Fruit fly (Drosophila melanogaster) whole organism, prepupa: Measurements from ENCODE around the gene CG15034.

Experiments
- Blimp-1 ChIP-seq: fragments of 200-800 bp; sonication (Bioruptor generic); optimal IDR thresholded peaks from 3 replicates; lab custom pipeline; 2017; ENCODE audit warnings: missing biosample characterization, missing genetic modification characterization, mild to moderate bottlenecking, moderate library complexity, missing genetic modification reagents
- CG10631 ChIP-seq: fragments of 200-800 bp; sonication (Bioruptor generic); optimal IDR thresholded peaks from 2 replicates; lab custom pipeline; 2016; ENCODE audit warnings: missing biosample characterization, missing genetic modification characterization
- CG10669 ChIP-seq: fragments of 200-800 bp; sonication (Bioruptor generic); optimal IDR thresholded peaks from 3 replicates; lab custom pipeline; 2018; ENCODE audit warnings: missing biosample characterization, mild to moderate bottlenecking, missing genetic modification characterization, moderate library complexity
- CG11294 ChIP-seq: fragments of 200-800 bp; sonication (Bioruptor generic); IDR thresholded peaks from 2 replicates; pipeline ENCODE4 v1.3.6; 2022; ENCODE audit warnings: missing biosample characterization, missing genetic modification characterization
- CG11762 ChIP-seq: fragments of 200-800 bp; sonication (Bioruptor generic); optimal IDR thresholded peaks from 3 replicates; lab custom pipeline; 2016; ENCODE audit warnings: missing biosample characterization, missing genetic modification characterization; ENCODE audit not compliant: insufficient read depth
- CG11902 ChIP-seq: fragments of 200-800 bp; sonication (Bioruptor generic); optimal IDR thresholded peaks from 3 replicates; lab custom pipeline; 2016; ENCODE audit warnings: missing biosample characterization, missing genetic modification characterization
- CG15336 ChIP-seq: fragments of 200-800 bp; sonication (Bioruptor generic); IDR thresholded peaks from 2 replicates; pipeline ENCODE4 v1.3.6; 2022; ENCODE audit warnings: missing biosample characterization, missing genetic modification characterization
- CG1621 ChIP-seq: fragments of 200-800 bp; sonication (Bioruptor generic); optimal IDR thresholded peaks from 3 replicates; lab custom pipeline; 2018; ENCODE audit warnings: missing biosample characterization, mild to moderate bottlenecking, missing genetic modification characterization
- CG16779 ChIP-seq: fragments of 200-800 bp; sonication (Bioruptor generic); optimal IDR thresholded peaks from 3 replicates; lab custom pipeline; 2017; ENCODE audit warnings: missing biosample characterization, mild to moderate bottlenecking, missing genetic modification characterization
- CG3032 ChIP-seq: fragments of 200-800 bp; optimal IDR thresholded peaks from 2 replicates; lab custom pipeline; 2019; ENCODE audit warnings: missing biosample characterization, mild to moderate bottlenecking, missing genetic modification characterization, moderate library complexity
- CG31627 ChIP-seq: fragments of 200-800 bp; sonication (Bioruptor generic); optimal IDR thresholded peaks from 3 replicates; lab custom pipeline; 2016; ENCODE audit warnings: missing biosample characterization, missing genetic modification characterization
- CG32006 ChIP-seq: fragments of 200-800 bp; sonication (Bioruptor generic); optimal IDR thresholded peaks from 3 replicates; lab custom pipeline; 2017; ENCODE audit warnings: missing biosample characterization, mild to moderate bottlenecking, missing genetic modification characterization
- CG3919 ChIP-seq: fragments of 200-800 bp; sonication (Bioruptor generic); optimal IDR thresholded peaks from 3 replicates; lab custom pipeline; 2016; ENCODE audit warnings: missing biosample characterization, missing genetic modification characterization
- CG4318 ChIP-seq: fragments of 200-800 bp; sonication (Bioruptor generic); optimal IDR thresholded peaks from 3 replicates; lab custom pipeline; 2017; ENCODE audit warnings: missing biosample characterization, mild to moderate bottlenecking, missing genetic modification characterization
- CG6163 ChIP-seq: fragments of 200-800 bp; sonication (Bioruptor generic); IDR thresholded peaks from 3 replicates; pipeline ENCODE4 v1.3.6; 2022; ENCODE audit warnings: missing biosample characterization, missing genetic modification characterization
- CG6276 ChIP-seq: fragments of 200-800 bp; sonication (Bioruptor generic); optimal IDR thresholded peaks from 2 replicates; lab custom pipeline; 2017; ENCODE audit warnings: missing biosample characterization, mild to moderate bottlenecking, missing genetic modification characterization
- CG6792 ChIP-seq: fragments of 200-800 bp; sonication (Bioruptor generic); optimal IDR thresholded peaks from 3 replicates; lab custom pipeline; 2016; ENCODE audit warnings: missing biosample characterization, missing genetic modification characterization
- CG6808 ChIP-seq: fragments of 200-800 bp; sonication (Bioruptor generic); optimal IDR thresholded peaks from 3 replicates; lab custom pipeline; 2017; ENCODE audit warnings: missing biosample characterization, missing genetic modification characterization, mild to moderate bottlenecking, moderate library complexity, missing genetic modification reagents
- CG6854 ChIP-seq: fragments of 200-800 bp; sonication (Bioruptor generic); optimal IDR thresholded peaks from 2 replicates; lab custom pipeline; 2017; ENCODE audit warnings: missing biosample characterization, mild to moderate bottlenecking, missing genetic modification characterization
- CG7368 ChIP-seq: fragments of 200-800 bp; sonication (Bioruptor generic); optimal IDR thresholded peaks from 3 replicates; lab custom pipeline; 2016; ENCODE audit warnings: missing biosample characterization, missing genetic modification characterization
- CG8319 ChIP-seq: fragments of 200-800 bp; sonication (Bioruptor generic); optimal IDR thresholded peaks from 3 replicates; lab custom pipeline; 2016; ENCODE audit warnings: missing biosample characterization, missing genetic modification characterization
- CG8632 ChIP-seq: fragments of 200-800 bp; sonication (Bioruptor generic); optimal IDR thresholded peaks from 3 replicates; lab custom pipeline; 2016; ENCODE audit warnings: missing biosample characterization, missing genetic modification characterization
- CG9139 ChIP-seq: fragments of 200-800 bp; sonication (Bioruptor generic); optimal IDR thresholded peaks from 3 replicates; lab custom pipeline; 2017; ENCODE audit warnings: missing biosample characterization, mild to moderate bottlenecking, missing genetic modification characterization
- Eip78C ChIP-seq: fragments of 200-800 bp; sonication (Bioruptor generic); peaks from one replicate; lab custom pipeline; 2016; ENCODE audit warnings: missing biosample characterization, missing genetic modification characterization
- Eip93F ChIP-seq: fragments of 200-800 bp; sonication (Bioruptor generic); optimal IDR thresholded peaks from 2 replicates; lab custom pipeline; 2016; ENCODE audit warnings: missing biosample characterization, mild to moderate bottlenecking, missing genetic modification characterization
- Ets96B ChIP-seq: fragments of 200-800 bp; optimal IDR thresholded peaks from 2 replicates; lab custom pipeline; 2019; ENCODE audit warnings: missing biosample characterization, mild to moderate bottlenecking, missing genetic modification characterization, moderate library complexity
- Gug ChIP-seq: fragments of 200-800 bp; sonication (Bioruptor generic); IDR thresholded peaks from 2 replicates; pipeline ENCODE4 v1.3.6; 2022; ENCODE audit warnings: missing biosample characterization, missing genetic modification characterization
- Hr39 ChIP-seq: fragments of 200-800 bp; sonication (Bioruptor generic); optimal IDR thresholded peaks from 2 replicates; lab custom pipeline; 2016; ENCODE audit warnings: missing biosample characterization, missing genetic modification characterization
- Hr4 ChIP-seq: fragments of 200-800 bp; sonication (Bioruptor generic); optimal IDR thresholded peaks from 3 replicates; lab custom pipeline; 2016; ENCODE audit warnings: missing biosample characterization, missing genetic modification characterization
- Lpt ChIP-seq: fragments of 200-800 bp; sonication (Bioruptor generic); optimal IDR thresholded peaks from 3 replicates; lab custom pipeline; 2016; ENCODE audit warnings: missing biosample characterization, missing genetic modification characterization
- Met ChIP-seq: fragments of 200-800 bp; sonication (Bioruptor generic); optimal IDR thresholded peaks from 3 replicates; lab custom pipeline; 2016; ENCODE audit warnings: missing biosample characterization, missing genetic modification characterization
- OdsH ChIP-seq: fragments of 200-800 bp; sonication (Bioruptor generic); optimal IDR thresholded peaks from 3 replicates; lab custom pipeline; 2016; ENCODE audit warnings: missing biosample characterization, missing genetic modification characterization
- Sox102F ChIP-seq: fragments of 200-800 bp; sonication (Bioruptor generic); optimal IDR thresholded peaks from 2 replicates; lab custom pipeline; 2016; ENCODE audit warnings: missing biosample characterization, mild to moderate bottlenecking, missing genetic modification characterization
- Sox14 ChIP-seq: fragments of 200-800 bp; sonication (Bioruptor generic); optimal IDR thresholded peaks from 3 replicates; lab custom pipeline; 2016; ENCODE audit warnings: missing biosample characterization, missing genetic modification characterization
- achi ChIP-seq: fragments of 200-800 bp; sonication (Bioruptor generic); optimal IDR thresholded peaks from 3 replicates; lab custom pipeline; 2016; ENCODE audit warnings: missing biosample characterization, missing genetic modification characterization
- acj6 ChIP-seq: fragments of 200-800 bp; sonication (Bioruptor generic); optimal IDR thresholded peaks from 3 replicates; lab custom pipeline; 2016; ENCODE audit warnings: missing biosample characterization, missing genetic modification characterization
- dac ChIP-seq: fragments of 200-800 bp; sonication (Bioruptor generic); optimal IDR thresholded peaks from 2 replicates; lab custom pipeline; 2017; ENCODE audit warnings: missing biosample characterization, mild to moderate bottlenecking, missing genetic modification characterization
- fd59A ChIP-seq: fragments of 200-800 bp; sonication (Bioruptor generic); optimal IDR thresholded peaks from 2 replicates; lab custom pipeline; 2017; ENCODE audit warnings: missing biosample characterization, mild to moderate bottlenecking, missing genetic modification characterization, missing genetic modification reagents
- fd85E ChIP-seq: fragments of 200-800 bp; sonication (Bioruptor generic); optimal IDR thresholded peaks from 3 replicates; lab custom pipeline; 2016; ENCODE audit warnings: missing biosample characterization, missing genetic modification characterization
- fkh ChIP-seq: fragments of 200-800 bp; sonication (Bioruptor generic); optimal IDR thresholded peaks from 3 replicates; lab custom pipeline; 2017; ENCODE audit warnings: missing biosample characterization, mild to moderate bottlenecking, missing genetic modification characterization, moderate library complexity
- lz ChIP-seq: fragments of 200-800 bp; sonication (Bioruptor generic); optimal IDR thresholded peaks from 3 replicates; lab custom pipeline; 2016; ENCODE audit warnings: missing biosample characterization, missing genetic modification characterization
- pdm3 ChIP-seq: fragments of 200-800 bp; sonication (Bioruptor generic); optimal IDR thresholded peaks from 3 replicates; lab custom pipeline; 2016; ENCODE audit warnings: missing biosample characterization, missing genetic modification characterization
- salr ChIP-seq, 2 experiments: fragments of 200-800 bp; sonication (Bioruptor generic); optimal IDR thresholded peaks; 3 replicates each; lab custom pipeline; 2016 to 2018; ENCODE audit warnings: missing biosample characterization in 2 of 2, missing genetic modification characterization in 2 of 2, mild to moderate bottlenecking in 1 of 2
- ss ChIP-seq, 2 experiments: fragments of 200-800 bp; sonication (Bioruptor generic); optimal IDR thresholded peaks; 2 replicates in 1 of 2; 3 replicates in 1 of 2; lab custom pipeline; 2017 to 2018; ENCODE audit warnings: mild to moderate bottlenecking in 2 of 2, missing biosample characterization in 2 of 2, missing genetic modification characterization in 2 of 2, moderate library complexity in 1 of 2
- topi ChIP-seq: fragments of 200-800 bp; sonication (Bioruptor generic); optimal IDR thresholded peaks from 3 replicates; lab custom pipeline; 2016; ENCODE audit warnings: missing biosample characterization, missing genetic modification characterization

Gene CG15034

DNA sequence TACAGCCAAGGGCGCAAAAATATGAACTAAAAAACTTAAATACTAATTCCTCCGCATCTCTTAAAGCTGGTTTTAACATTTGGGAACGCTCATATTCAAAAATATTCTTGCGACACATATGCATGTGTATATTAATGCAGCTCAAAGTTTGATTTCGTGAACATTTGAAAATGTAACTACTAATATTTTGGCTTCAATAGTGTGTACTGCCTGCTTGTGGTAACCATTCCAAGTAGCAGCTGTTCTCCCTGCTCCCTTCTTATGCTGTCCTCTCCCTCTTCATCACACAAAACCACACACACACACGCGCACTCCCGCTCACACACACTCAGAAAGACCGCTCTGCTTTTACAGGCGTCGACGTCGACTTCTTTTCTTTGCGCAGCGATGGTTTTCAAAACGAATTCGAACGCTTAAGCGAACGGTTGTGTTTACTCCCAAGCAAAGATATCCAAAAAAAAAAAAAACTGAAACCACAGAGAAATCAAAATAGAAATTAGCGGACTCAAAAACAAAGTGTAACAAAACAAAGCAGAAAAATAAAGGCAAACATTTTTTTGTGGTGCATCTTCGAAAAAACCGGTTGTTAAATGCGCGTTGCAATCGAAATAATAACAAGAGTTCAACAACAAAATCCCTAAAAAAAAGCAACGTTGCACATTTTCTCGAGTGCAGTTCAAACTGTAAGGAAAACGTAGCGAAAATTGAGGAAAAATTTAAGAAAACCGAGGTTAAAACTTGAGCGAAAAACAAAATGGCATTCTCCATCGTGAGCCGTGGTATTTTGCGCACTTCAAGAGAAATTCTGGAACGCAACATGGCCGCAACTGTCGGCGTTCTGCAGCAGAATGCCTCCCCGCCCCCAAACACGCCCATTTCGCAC lies 10.1 kb downstream of the CG15034 start, which contains the start of gene CBP (continued):
- TF ChIP-seq CG11762 (GFP tag; lab: Kevin White, UChicago) = peak; percentile 94
- peak; percentile 94 for TF ChIP-seq CG6808 (GFP tag; lab: Kevin White, UChicago)
- TF ChIP-seq CG16779 (tag; lab: Kevin White, UChicago) = peak; percentile 95
- TF ChIP-seq Blimp-1 = peak; percentile 81
- TF ChIP-seq CG6163 = peak; percentile 97
- peak; percentile 95 for TF ChIP-seq CG7368
- TF ChIP-seq topi (GFP tag; lab: Kevin White, UChicago) = peak; percentile 95
- TF ChIP-seq Eip93F = peak; percentile 90
- TF ChIP-seq CG15336 (GFP tag; lab: Robert Waterston, UW) = peak; percentile 95
- TF ChIP-seq Sox102F (GFP tag; lab: Kevin White, UChicago) = peak; percentile 96
- TF ChIP-seq CG6854 = peak; percentile 95
- peak; percentile 92 for TF ChIP-seq Gug (GFP tag; lab: Robert Waterston, UW)
- peak; percentile 94 for TF ChIP-seq CG6276 (GFP tag; lab: Kevin White, UChicago)
- peak; percentile 89 for TF ChIP-seq CG4318 (GFP tag; lab: Kevin White, UChicago)
- TF ChIP-seq CG11294 (GFP tag; lab: Robert Waterston, UW) = peak; percentile 83
- TF ChIP-seq dac (GFP tag; lab: Kevin White, UChicago) = peak; percentile 91
- peak; percentile 96 for TF ChIP-seq CG3032 (tag; lab: Kevin White, UChicago)
- peak; percentile 92 for TF ChIP-seq CG11902 (GFP tag; lab: Kevin White, UChicago)
- peak; percentile 96 for TF ChIP-seq lz
- TF ChIP-seq CG1621 (tag; lab: Kevin White, UChicago) = peak; percentile 97
- peak; percentile 95 to 96 for TF ChIP-seq ss (GFP tag; optimal IDR thresholded peaks at IDR 0.05; lab: Kevin White, UChicago)

DNA sequence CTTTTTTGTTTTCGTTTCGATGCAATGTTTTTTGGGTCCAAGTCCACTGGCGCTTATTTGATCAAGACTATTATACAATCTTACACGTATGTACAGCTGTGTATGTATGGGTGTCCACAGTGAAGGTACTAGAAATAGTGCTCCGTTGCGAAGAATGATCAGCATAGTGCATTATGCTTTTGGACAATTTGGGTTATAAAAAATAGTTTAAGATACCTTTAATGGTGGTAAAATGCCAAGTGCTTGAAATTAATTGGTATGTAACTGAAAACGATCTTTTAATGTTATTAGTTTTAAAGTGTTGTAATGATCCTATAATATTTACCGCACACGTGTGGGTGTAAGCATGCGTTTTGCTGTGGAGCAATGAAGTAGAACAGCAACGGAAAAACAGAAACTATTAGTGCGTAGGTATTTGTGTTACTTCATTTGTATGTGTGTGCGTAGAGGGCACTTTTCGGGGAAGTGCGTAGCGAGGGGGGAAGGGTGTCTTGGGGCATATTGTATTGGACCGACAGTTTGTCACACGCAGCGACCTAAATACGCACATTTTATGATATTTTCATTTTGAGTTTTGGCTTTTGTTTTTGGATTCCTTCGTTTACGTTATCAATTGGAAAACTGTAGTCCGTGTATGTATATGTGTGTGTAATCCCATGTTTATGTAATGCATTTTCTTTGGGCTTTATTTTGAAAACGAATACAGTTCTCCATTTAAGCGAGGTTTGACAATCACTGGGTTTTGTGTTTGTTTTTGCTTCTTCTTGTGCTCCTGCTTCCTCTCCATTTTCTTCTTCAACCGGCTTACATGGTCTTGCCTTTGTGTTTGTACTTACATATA lies 11.0 kb downstream of the CG15034 start:
- TF ChIP-seq Hr4 (GFP tag; lab: Kevin White, UChicago) (peak; percentile 82), acj6 (GFP tag; lab: Kevin White, UChicago) (peak; percentile 63), CG8319 (GFP tag; lab: Kevin White, UChicago) (no peak), ss (GFP tag; optimal IDR thresholded peaks at IDR 0.05; lab: Kevin White, UChicago) (peak; percentile 20 to 36), topi (GFP tag; lab: Kevin White, UChicago) (peak; percentile 28), CG10669 (GFP tag; lab: Kevin White, UChicago) (peak; percentile 72), Sox14 (GFP tag; lab: Kevin White, UChicago) (peak; percentile 68), CG32006 (GFP tag; lab: Kevin White, UChicago) (peak; percentile 85), CG6854 (no peak), CG8632 (GFP tag; lab: Kevin White, UChicago) (peak; percentile 51), Gug (GFP tag; lab: Robert Waterston, UW) (peak; percentile 64; the same call in 1 of the 2 replicates), fd85E (no peak), CG15336 (GFP tag; lab: Robert Waterston, UW) (peak; percentile 84), pdm3 (GFP tag; lab: Kevin White, UChicago) (peak; percentile 80), CG6792 (GFP tag; lab: Kevin White, UChicago) (peak; percentile 41), fkh (GFP tag; lab: Kevin White, UChicago) (peak; percentile 25), Hr39 (peak; percentile 28), CG31627 (GFP tag; lab: Kevin White, UChicago) (peak; percentile 2), Met (GFP tag; lab: Kevin White, UChicago) (peak; percentile 22), Ets96B (tag; lab: Kevin White, UChicago) (peak; percentile 72), Blimp-1 (no peak), Eip78C (GFP tag; lab: Kevin White, UChicago) (peak; percentile 88), salr (GFP tag; optimal IDR thresholded peaks at IDR 0.05; lab: Kevin White, UChicago) (peak; percentile 32 to 65), fd59A (GFP tag; lab: Kevin White, UChicago) (peak; percentile 60), achi (GFP tag; lab: Kevin White, UChicago) (peak; percentile 67), CG3919 (GFP tag; lab: Kevin White, UChicago) (peak; percentile 66), CG10631 (GFP tag; lab: Kevin White, UChicago) (peak; percentile 64), Lpt (GFP tag; lab: Kevin White, UChicago) (peak; percentile 66), CG9139 (GFP tag; lab: Kevin White, UChicago) (no peak), OdsH (GFP tag; lab: Kevin White, UChicago) (peak; percentile 72), CG7368 (peak; percentile 54), CG11762 (GFP tag; lab: Kevin White, UChicago) (peak; percentile 72), CG1621 (tag; lab: Kevin White, UChicago) (peak; percentile 57)
